Worm (Caenorhabditis elegans): ENCODE measurements around the gene Y46G5A.22.

DNA sequence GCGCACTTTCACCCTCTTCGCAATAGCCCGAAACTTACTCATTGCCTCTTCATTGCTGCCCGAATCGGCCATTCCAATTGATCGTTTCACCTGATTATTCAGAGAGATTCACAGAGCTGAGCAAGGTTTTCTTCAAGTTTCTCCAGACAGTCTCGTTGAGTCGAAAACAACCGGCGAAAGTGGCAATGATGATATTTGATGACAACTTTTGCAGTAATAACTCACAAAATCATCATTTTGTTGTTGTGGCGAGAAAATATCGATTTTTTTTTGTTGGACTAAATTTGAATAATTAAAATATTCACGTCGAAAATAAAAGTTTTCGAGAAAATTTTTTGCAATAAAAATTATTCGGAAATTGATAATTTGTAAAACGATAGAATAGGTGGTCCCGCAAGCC, 47.2 kb upstream of the Y46G5A.22 start, which contains the start of gene snf-5:
- TF ChIP-seq W03F9.2 (tag; optimal IDR thresholded peaks at IDR 0.05), result no peak
- no peak for TF ChIP-seq him-1 (tag; optimal IDR thresholded peaks at IDR 0.05)
- TF ChIP-seq dao-5 (tag; optimal IDR thresholded peaks at IDR 0.05), result no peak

Data from whole organism, L4/young adult.